Fruit fly (Drosophila melanogaster) whole organism, adult: ENCODE measurements around the gene CG1774.

Experiments
- CG11617 ChIP-seq: fragments of 200-800 bp; sonication (Bioruptor generic); optimal IDR thresholded peaks from 2 replicates; lab custom pipeline; 2017; ENCODE audit warnings: mild to moderate bottlenecking, missing biosample characterization, missing genetic modification reagents, missing genetic modification characterization
- CG12768 ChIP-seq: fragments of 200-800 bp; sonication (Bioruptor generic); optimal IDR thresholded peaks from 2 replicates; lab custom pipeline; 2017; ENCODE audit warnings: missing biosample characterization, missing genetic modification characterization, mild to moderate bottlenecking, moderate library complexity, missing genetic modification reagents
- CG14711 ChIP-seq: fragments of 200-800 bp; sonication (Bioruptor generic); optimal IDR thresholded peaks from 2 replicates; lab custom pipeline; 2018; ENCODE audit warnings: missing biosample characterization, mild to moderate bottlenecking, missing genetic modification characterization, moderate library complexity
- CG5204 ChIP-seq: fragments of 200-800 bp; sonication (Bioruptor generic); optimal IDR thresholded peaks from 2 replicates; lab custom pipeline; 2016; ENCODE audit warnings: missing biosample characterization, missing genetic modification characterization
- CG7045 ChIP-seq: fragments of 200-800 bp; sonication (Bioruptor generic); optimal IDR thresholded peaks from 2 replicates; lab custom pipeline; 2017; ENCODE audit warnings: missing biosample characterization, mild to moderate bottlenecking, missing genetic modification characterization
- CG7101 ChIP-seq: fragments of 200-800 bp; sonication (Bioruptor generic); optimal IDR thresholded peaks from 2 replicates; lab custom pipeline; 2018; ENCODE audit warnings: missing biosample characterization, mild to moderate bottlenecking, missing genetic modification characterization, moderate library complexity
- Hr96 ChIP-seq: fragments of 200-800 bp; sonication (Bioruptor generic); optimal IDR thresholded peaks from 2 replicates; lab custom pipeline; 2016; ENCODE audit warnings: missing biosample characterization, missing genetic modification characterization
- bab1 ChIP-seq: fragments of 200-800 bp; sonication (Bioruptor generic); optimal IDR thresholded peaks from 3 replicates; lab custom pipeline; 2019; ENCODE audit warnings: missing biosample characterization, mild to moderate bottlenecking, missing genetic modification characterization, moderate library complexity

DNA sequence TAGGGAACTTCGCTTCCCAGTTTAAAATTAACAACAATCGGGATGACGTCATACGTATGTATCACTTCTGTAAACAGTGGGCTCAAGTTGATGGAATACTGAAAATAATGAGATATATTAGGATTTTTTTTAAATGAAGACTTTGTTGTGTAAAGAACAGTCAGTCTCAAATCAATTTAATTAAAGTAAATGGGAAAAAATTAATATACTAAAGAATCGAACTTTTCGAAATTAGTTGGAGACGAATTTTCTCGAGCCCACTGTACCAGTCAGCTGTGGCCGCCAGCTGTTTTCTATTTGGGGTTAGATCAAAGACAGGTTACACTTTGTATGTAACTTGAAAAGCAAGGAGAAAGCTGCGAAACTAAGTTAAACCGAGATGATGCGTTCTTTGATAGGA is 4.2 kb upstream of the CG1774 start, which contains the start of gene CG1635:
- TF ChIP-seq CG12768 (GFP tag; lab: Kevin White, UChicago) (peak; percentile 100), CG14711 (tag; lab: Kevin White, UChicago) (peak; percentile 99), Hr96 (GFP tag; lab: Kevin White, UChicago) (peak; percentile 98), CG5204 (GFP tag; lab: Kevin White, UChicago) (peak; percentile 99), bab1 (GFP tag; lab: Kevin White, UChicago) (peak; percentile 100), CG7101 (tag; lab: Kevin White, UChicago) (peak; percentile 100), CG11617 (GFP tag; lab: Kevin White, UChicago) (peak; percentile 100), CG7045 (GFP tag; lab: Kevin White, UChicago) (peak; percentile 99)
